Worm (Caenorhabditis elegans): Measurements from ENCODE around the gene clec-198.

- TF ChIP-seq R02D3.7 (tag; optimal IDR thresholded peaks at IDR 0.05) = no peak
- TF ChIP-seq ceh-9 (tag; optimal IDR thresholded peaks at IDR 0.05) = no peak
- TF ChIP-seq skn-1 (tag; optimal IDR thresholded peaks at IDR 0.05) = no peak
- no peak for TF ChIP-seq ceh-28 (tag; optimal IDR thresholded peaks at IDR 0.05)
- TF ChIP-seq nhr-12 (tag; optimal IDR thresholded peaks at IDR 0.05) = no peak
- no peak for TF ChIP-seq nfya-1 (tag; optimal IDR thresholded peaks at IDR 0.05; ENCODE audit: insufficient read depth)
- no peak for TF ChIP-seq pqm-1 (tag; optimal IDR thresholded peaks at IDR 0.05)
- TF ChIP-seq aly-2 (tag; optimal IDR thresholded peaks at IDR 0.05) = no peak
- TF ChIP-seq jun-1 (tag; optimal IDR thresholded peaks at IDR 0.05) = no peak
Measured at ce11 chrIV:17343482-17343881, 3.5 kb upstream of the clec-198 start, which contains the start of gene C49C3.11.
